Worm (Caenorhabditis elegans) whole organism, L4 larva: ENCODE measurements around the gene elo-5.
A peak's percentile ranks its signal among the peaks of the same experiment; 100 is the strongest.

Experiments used
- F26F4.8 ChIP-seq: fragments of 200-800 bp; sonication (Bioruptor generic); conservative IDR thresholded peaks from 2 replicates; pipeline ENCODE4 v1.3.6; 2022; ENCODE audit warnings: missing genetic modification characterization, missing compliant biosample characterization
- F49E8.2 ChIP-seq: sonication (generic microtip); optimal IDR thresholded peaks from 2 replicates; lab custom pipeline; 2016; ENCODE audit warnings: missing compliant biosample characterization, mild to moderate bottlenecking, missing genetic modification characterization, borderline replicate concordance
- R02D3.7 ChIP-seq: fragments of 150-350 bp; sonication (generic microtip); optimal IDR thresholded peaks from 3 replicates; lab custom pipeline; 2014; ENCODE audit warnings: missing biosample characterization, missing genetic modification characterization
- T26A8.4 ChIP-seq: fragments of 200-800 bp; sonication (Bioruptor generic); IDR thresholded peaks from 2 replicates; pipeline ENCODE4 v1.3.6; 2022; ENCODE audit warnings: missing genetic modification characterization, missing compliant biosample characterization
- Y48G9A.11 ChIP-seq: fragments of 200-800 bp; sonication (Bioruptor generic); IDR thresholded peaks from 2 replicates; pipeline ENCODE4 v1.3.6; 2022; ENCODE audit warnings: missing genetic modification reagents, missing genetic modification characterization, missing compliant biosample characterization
- aha-1 ChIP-seq: fragments of 150-350 bp; peaks from one replicate; lab custom pipeline; 2014; ENCODE audit warnings: missing biosample characterization, missing genetic modification characterization
- ama-1 ChIP-seq: fragments of 150-350 bp; optimal IDR thresholded peaks from 2 replicates; lab custom pipeline; 2014; ENCODE audit warnings: inconsistent platforms, mixed read lengths
- ceh-32 ChIP-seq: sonication (generic microtip); optimal IDR thresholded peaks from 2 replicates; lab custom pipeline; 2016; ENCODE audit warnings: mild to moderate bottlenecking, missing genetic modification characterization, missing compliant biosample characterization; ENCODE audit not compliant: poor library complexity
- ceh-44 ChIP-seq: fragments of 200-800 bp; sonication (Bioruptor generic); IDR thresholded peaks from 2 replicates; pipeline ENCODE4 v1.3.6; 2022; ENCODE audit warnings: missing genetic modification reagents, missing genetic modification characterization, missing compliant biosample characterization
- ceh-62 ChIP-seq: sonication (generic microtip); optimal IDR thresholded peaks from 2 replicates; lab custom pipeline; 2017; ENCODE audit warnings: missing biosample characterization, missing genetic modification characterization
- ceh-82 ChIP-seq: sonication (generic microtip); optimal IDR thresholded peaks from 2 replicates; lab custom pipeline; 2017; ENCODE audit warnings: missing biosample characterization, missing genetic modification characterization
- ces-1 ChIP-seq: fragments of 150-350 bp; sonication (generic microtip); optimal IDR thresholded peaks from 4 replicates; lab custom pipeline; 2014; ENCODE audit warnings: missing biosample characterization, missing genetic modification reagents, missing genetic modification characterization
- ctbp-1 ChIP-seq: fragments of 200-800 bp; sonication (Bioruptor generic); IDR thresholded peaks from 2 replicates; pipeline ENCODE4 v1.3.6; 2022; ENCODE audit warnings: missing genetic modification reagents, missing genetic modification characterization, missing compliant biosample characterization
- daf-16 ChIP-seq, 3 experiments: sonication (generic microtip); optimal IDR thresholded peaks; 2 replicates each; lab custom pipeline; 2016 to 2017; ENCODE audit warnings: missing genetic modification characterization in 3 of 3, missing genetic modification reagents in 3 of 3, mild to moderate bottlenecking in 2 of 3, missing compliant biosample characterization in 2 of 3, missing biosample characterization in 1 of 3, moderate library complexity in 1 of 3
- dmd-9 ChIP-seq: fragments of 200-800 bp; sonication (Bioruptor generic); IDR thresholded peaks from 2 replicates; pipeline ENCODE4 v1.3.6; 2022; ENCODE audit warnings: missing genetic modification reagents, missing genetic modification characterization, missing compliant biosample characterization
- dve-1 ChIP-seq: sonication (generic microtip); optimal IDR thresholded peaks from 2 replicates; lab custom pipeline; 2017; ENCODE audit warnings: antibody characterized with exemption, mild to moderate bottlenecking, missing genetic modification characterization, missing compliant biosample characterization; ENCODE audit not compliant: insufficient read depth
- fos-1 ChIP-seq: fragments of 150-350 bp; optimal IDR thresholded peaks from 2 replicates; lab custom pipeline; 2014; ENCODE audit warnings: missing biosample characterization, missing genetic modification characterization
- hlh-11 ChIP-seq: fragments of 200-800 bp; sonication (Bioruptor generic); optimal IDR thresholded peaks from 2 replicates; lab custom pipeline; 2018; ENCODE audit warnings: mild to moderate bottlenecking, missing genetic modification characterization, missing compliant biosample characterization
- hlh-30 ChIP-seq: sonication (generic microtip); optimal IDR thresholded peaks from 2 replicates; lab custom pipeline; 2017; ENCODE audit warnings: antibody characterized with exemption, mild to moderate bottlenecking, missing genetic modification characterization, missing compliant biosample characterization; ENCODE audit not compliant: insufficient read depth
- lin-29 ChIP-seq: fragments of 200-800 bp; sonication (Bioruptor generic); IDR thresholded peaks from 2 replicates; pipeline ENCODE4 v1.3.6; 2022; ENCODE audit warnings: missing genetic modification reagents, missing genetic modification characterization, missing compliant biosample characterization
- lin-38 ChIP-seq: fragments of 200-800 bp; sonication (Bioruptor generic); IDR thresholded peaks from 2 replicates; pipeline ENCODE4 v1.3.6; 2022; ENCODE audit warnings: missing genetic modification reagents, missing genetic modification characterization, missing compliant biosample characterization
- lin-39 ChIP-seq: fragments of 150-350 bp; optimal IDR thresholded peaks from 2 replicates; lab custom pipeline; 2014; ENCODE audit warnings: missing biosample characterization, missing genetic modification reagents, missing genetic modification characterization
- lsy-2 ChIP-seq, 2 experiments: fragments of 150-350 bp in 1 of 2; sonication (generic microtip) in 1 of 2; optimal IDR thresholded peaks; 2 replicates each; lab custom pipeline; 2014 to 2017; ENCODE audit warnings: missing biosample characterization in 2 of 2, missing genetic modification characterization in 2 of 2
- madf-5 ChIP-seq, 2 experiments: fragments of 200-800 bp; sonication (Bioruptor generic); IDR thresholded peaks; 2 replicates each; pipeline ENCODE4 v1.3.6; 2022; ENCODE audit warnings: missing compliant biosample characterization in 2 of 2, missing genetic modification characterization in 2 of 2
- madf-9 ChIP-seq: fragments of 200-800 bp; sonication (Bioruptor generic); conservative IDR thresholded peaks from 2 replicates; pipeline ENCODE4 v1.3.6; 2022; ENCODE audit warnings: missing genetic modification reagents, missing genetic modification characterization, missing compliant biosample characterization
- mep-1 ChIP-seq: fragments of 150-350 bp; sonication (generic microtip); optimal IDR thresholded peaks from 3 replicates; lab custom pipeline; 2014; ENCODE audit warnings: missing biosample characterization, missing genetic modification characterization
- mes-2 ChIP-seq: sonication (generic microtip); optimal IDR thresholded peaks from 2 replicates; lab custom pipeline; 2016; ENCODE audit warnings: missing genotype, mild to moderate bottlenecking, missing genetic modification characterization, missing compliant biosample characterization; ENCODE audit not compliant: poor library complexity, severe bottlenecking
- mxl-2 ChIP-seq: fragments of 200-800 bp; sonication (Bioruptor generic); conservative IDR thresholded peaks from 2 replicates; pipeline ENCODE4 v1.3.6; 2022; ENCODE audit warnings: missing genetic modification reagents, missing genetic modification characterization, missing compliant biosample characterization
- nhr-10 ChIP-seq: fragments of 150-350 bp; optimal IDR thresholded peaks from 2 replicates; lab custom pipeline; 2014; ENCODE audit warnings: missing biosample characterization, missing genetic modification characterization
- nhr-28 ChIP-seq: fragments of 150-350 bp; optimal IDR thresholded peaks from 2 replicates; lab custom pipeline; 2014; ENCODE audit warnings: missing biosample characterization, missing genetic modification characterization
- nhr-42 ChIP-seq: fragments of 200-800 bp; sonication (Bioruptor generic); IDR thresholded peaks from 2 replicates; pipeline ENCODE4 v1.3.6; 2022; ENCODE audit warnings: missing genetic modification characterization, missing compliant biosample characterization
- nhr-48 ChIP-seq: sonication (generic microtip); optimal IDR thresholded peaks from 2 replicates; lab custom pipeline; 2016; ENCODE audit warnings: mild to moderate bottlenecking, missing genetic modification characterization, missing compliant biosample characterization
- nhr-6 ChIP-seq: fragments of 150-350 bp; optimal IDR thresholded peaks from 2 replicates; lab custom pipeline; 2014; ENCODE audit warnings: missing biosample characterization, missing genetic modification characterization
- php-3 ChIP-seq: fragments of 200-800 bp; sonication (Bioruptor generic); IDR thresholded peaks from 2 replicates; pipeline ENCODE4 v1.3.6; 2022; ENCODE audit warnings: missing genetic modification reagents, missing genetic modification characterization, missing compliant biosample characterization
- pqm-1 ChIP-seq: sonication (generic microtip); optimal IDR thresholded peaks from 2 replicates; lab custom pipeline; 2017; ENCODE audit warnings: missing biosample characterization, missing genetic modification characterization
- saeg-2 ChIP-seq: fragments of 200-800 bp; sonication (Bioruptor generic); IDR thresholded peaks from 2 replicates; pipeline ENCODE4 v1.3.6; 2022; ENCODE audit warnings: missing genetic modification reagents, missing genetic modification characterization, missing compliant biosample characterization
- sdz-12 ChIP-seq: fragments of 200-800 bp; sonication (Bioruptor generic); optimal IDR thresholded peaks from 2 replicates; lab custom pipeline; 2018; ENCODE audit warnings: mild to moderate bottlenecking, missing genetic modification characterization, missing compliant biosample characterization
- skn-1 ChIP-seq: fragments of 150-350 bp; optimal IDR thresholded peaks from 2 replicates; lab custom pipeline; 2014; ENCODE audit warnings: missing biosample characterization, missing genetic modification characterization
- snpc-1.2 ChIP-seq: fragments of 200-800 bp; sonication (Bioruptor generic); IDR thresholded peaks from 2 replicates; pipeline ENCODE4 v1.3.6; 2022; ENCODE audit warnings: missing genetic modification reagents, missing genetic modification characterization, missing compliant biosample characterization
- spr-3 ChIP-seq: fragments of 200-800 bp; sonication (Bioruptor generic); optimal IDR thresholded peaks from 2 replicates; lab custom pipeline; 2018; ENCODE audit warnings: mild to moderate bottlenecking, missing genetic modification characterization, missing compliant biosample characterization
- tra-1 ChIP-seq: fragments of 200-800 bp; sonication (Bioruptor generic); IDR thresholded peaks from 2 replicates; pipeline ENCODE4 v1.3.6; 2022; ENCODE audit warnings: missing genetic modification reagents, missing genetic modification characterization, missing compliant biosample characterization
- unc-130 ChIP-seq: sonication (generic microtip); optimal IDR thresholded peaks from 2 replicates; lab custom pipeline; 2016; ENCODE audit warnings: missing genetic modification reagents, missing genetic modification characterization, missing compliant biosample characterization
- zag-1 ChIP-seq: fragments of 150-350 bp; optimal IDR thresholded peaks from 2 replicates; lab custom pipeline; 2014; ENCODE audit warnings: missing biosample characterization, missing genetic modification characterization
- zfp-2 ChIP-seq: sonication (generic microtip); optimal IDR thresholded peaks from 2 replicates; lab custom pipeline; 2016; ENCODE audit warnings: mild to moderate bottlenecking, missing genetic modification characterization, missing compliant biosample characterization
- zfp-3 ChIP-seq: fragments of 200-800 bp; sonication (Bioruptor generic); conservative IDR thresholded peaks from 2 replicates; pipeline ENCODE4 v1.3.6; 2022; ENCODE audit warnings: missing genetic modification reagents, missing genetic modification characterization, missing compliant biosample characterization
- zip-2 ChIP-seq: fragments of 150-350 bp; optimal IDR thresholded peaks from 2 replicates; lab custom pipeline; 2014; ENCODE audit warnings: missing biosample characterization, missing genetic modification characterization
- ztf-7 ChIP-seq: fragments of 150-350 bp; optimal IDR thresholded peaks from 2 replicates; lab custom pipeline; 2014; ENCODE audit warnings: missing biosample characterization, missing genetic modification characterization

elo-5 gene

ce11 chrIV:5389951-5390350 is 13.0 kb upstream of the elo-5 start:
- TF ChIP-seq Y48G9A.11: peak; percentile 42; the same call in 1 of the 2 replicates
- 0 out of 4 replicates have a peak, but pooled peaks of 1 of the 2 experiments have one; percentile 26 for TF ChIP-seq madf-5 (GFP tag; IDR thresholded peaks at IDR 0.05; lab: Robert Waterston, UW)
- peak; percentile 56 for TF ChIP-seq F49E8.2 (tag; lab: Kevin White, UChicago)
- no peak for TF ChIP-seq F26F4.8 (GFP tag; lab: Robert Waterston, UW)
- peak; percentile 84 for TF ChIP-seq snpc-1.2 (GFP tag; lab: Robert Waterston, UW)
- 0 out of 2 replicates have a peak, but pooled peaks have one; percentile 22 for TF ChIP-seq lin-38 (GFP tag; lab: Robert Waterston, UW)
- TF ChIP-seq aha-1 (tag; lab: Kevin White, UChicago): peak; percentile 85
- TF ChIP-seq mxl-2 (GFP tag; lab: Robert Waterston, UW): no peak

ce11 chrIV:5388477-5389065 is 11.7 kb upstream of the elo-5 start, which contains the start of gene elo-6:
Gene elo-6, minus strand, starts transcription at chrIV:5388559.
- TF ChIP-seq lsy-2 (tag; optimal IDR thresholded peaks at IDR 0.05; lab: Kevin White, UChicago) (peak in 1 of 2 experiments; percentile 45), nhr-10 (tag; lab: Kevin White, UChicago) (peak; percentile 71), hlh-11 (tag; lab: Kevin White, UChicago) (peak; percentile 79), pqm-1 (tag; lab: Kevin White, UChicago) (peak; percentile 66), ceh-44 (GFP tag; lab: Robert Waterston, UW) (no peak), ceh-82 (tag; lab: Kevin White, UChicago) (no peak), madf-9 (GFP tag; lab: Robert Waterston, UW) (0 out of 2 replicates have a peak, but pooled peaks have one; percentile 20), spr-3 (no peak), ceh-62 (tag; lab: Kevin White, UChicago) (no peak), unc-130 (GFP tag; lab: Kevin White, UChicago) (no peak), zfp-3 (GFP tag; lab: Robert Waterston, UW) (no peak), php-3 (GFP tag; lab: Robert Waterston, UW) (peak; percentile 90), lin-38 (GFP tag; lab: Robert Waterston, UW) (0 out of 2 replicates have a peak, but pooled peaks have one; percentile 10), daf-16 (GFP tag; optimal IDR thresholded peaks at IDR 0.05; lab: Kevin White, UChicago) (peak in 1 of 2 experiments; percentile 59), daf-16 (tag; optimal IDR thresholded peaks at IDR 0.05; lab: Kevin White, UChicago) (peak; percentile 88), ctbp-1 (GFP tag; lab: Robert Waterston, UW) (no peak), ama-1 (peak; percentile 73), fos-1 (tag; lab: Kevin White, UChicago) (no peak), nhr-42 (GFP tag; lab: Robert Waterston, UW) (no peak), sdz-12 (GFP tag; lab: Kevin White, UChicago) (no peak), nhr-28 (tag; lab: Kevin White, UChicago) (peak; percentile 93), ztf-7 (tag; lab: Kevin White, UChicago) (no peak), T26A8.4 (GFP tag; lab: Robert Waterston, UW) (no peak), nhr-6 (no peak), F49E8.2 (tag; lab: Kevin White, UChicago) (no peak), hlh-30 (peak; percentile 4), zip-2 (tag; lab: Kevin White, UChicago) (no peak), saeg-2 (GFP tag; lab: Robert Waterston, UW) (no peak), dmd-9 (GFP tag; lab: Robert Waterston, UW) (no peak), skn-1 (tag; lab: Kevin White, UChicago) (no peak), mep-1 (peak; percentile 63), mes-2 (tag; lab: Kevin White, UChicago) (peak; percentile 15), zfp-2 (tag; lab: Kevin White, UChicago) (no peak), snpc-1.2 (GFP tag; lab: Robert Waterston, UW) (no peak), mxl-2 (GFP tag; lab: Robert Waterston, UW) (no peak), zag-1 (no peak), R02D3.7 (tag; lab: Kevin White, UChicago) (no peak), F26F4.8 (GFP tag; lab: Robert Waterston, UW) (no peak), Y48G9A.11 (no peak), lin-39 (no peak), dve-1 (tag; lab: Kevin White, UChicago) (peak; percentile 75), ceh-32 (tag; lab: Kevin White, UChicago) (no peak), lin-29 (GFP tag; lab: Robert Waterston, UW) (no peak), tra-1 (GFP tag; lab: Robert Waterston, UW) (0 out of 2 replicates have a peak, but pooled peaks have one; percentile 7), nhr-48 (tag; lab: Kevin White, UChicago) (peak; percentile 12), ces-1 (GFP tag; lab: Kevin White, UChicago) (no peak)
